ENCODE assay signal across 1 worm cellular context in genomic region chrX:15608593-15608992, ce11.
TF ChIP-seq lines count a peak whose summit lies in the region.

No protein-coding gene starts in this region.

TF ChIP-seq in whole organism, L1 larva, 84 proteins besides CTCF, POLR2A, EP300 and RAD21 (continued from another document):
- TF ChIP-seq ceh-63 (GFP tag; optimal IDR thresholded peaks at IDR 0.05; lab: Kevin White, UChicago): no peak
- peak in 1 of 2 experiments; percentile 45 for TF ChIP-seq mdl-1 (tag; optimal IDR thresholded peaks at IDR 0.05; lab: Kevin White, UChicago)
- TF ChIP-seq nhr-71 (tag; optimal IDR thresholded peaks at IDR 0.05; lab: Kevin White, UChicago): peak; percentile 69
- TF ChIP-seq unc-130 (tag; optimal IDR thresholded peaks at IDR 0.05; lab: Kevin White, UChicago): no peak
